Fruit fly (Drosophila melanogaster) whole organism, wandering third instar larva: ENCODE results near the gene CG32249.

Experiments used
- CG32264 ChIP-seq: fragments of 200-800 bp; sonication (Bioruptor generic); optimal IDR thresholded peaks from 2 replicates; lab custom pipeline; 2016; ENCODE audit warnings: missing biosample characterization, missing genetic modification characterization
- CG9705 ChIP-seq: fragments of 200-800 bp; sonication (Bioruptor generic); optimal IDR thresholded peaks from 2 replicates; lab custom pipeline; 2018; ENCODE audit warnings: missing biosample characterization, mild to moderate bottlenecking, missing genetic modification characterization
- Mio ChIP-seq: sonication (Bioruptor generic); optimal IDR thresholded peaks from 2 replicates; lab custom pipeline; 2016; ENCODE audit warnings: missing biosample characterization, missing genetic modification characterization
- N ChIP-seq: fragments of >200 bp; optimal IDR thresholded peaks from 2 replicates; lab custom pipeline; 2018; ENCODE audit warnings: missing biosample characterization, missing external identifiers, missing genetic modification characterization
- OdsH ChIP-seq: fragments of 200-800 bp; sonication (Bioruptor generic); optimal IDR thresholded peaks from 2 replicates; lab custom pipeline; 2016; ENCODE audit warnings: missing biosample characterization, mild to moderate bottlenecking, missing genetic modification characterization
- Vsx2 ChIP-seq: fragments of 200-300, 225-300 bp; sonication (Bioruptor generic); optimal IDR thresholded peaks from 2 replicates; lab custom pipeline; 2018; ENCODE audit warnings: missing biosample characterization, missing genetic modification characterization; ENCODE audit not compliant: partially characterized antibody
- lola ChIP-seq: fragments of >200 bp; optimal IDR thresholded peaks from 2 replicates; lab custom pipeline; 2017; ENCODE audit warnings: missing biosample characterization, missing genetic modification characterization

dm6 chr3L:4458063-4458462 lies 11.7 kb upstream of the CG32249 start, which contains the start of gene CG11345:
- TF ChIP-seq OdsH (no peak), Mio (GFP tag; lab: Kevin White, UChicago) (no peak), lola (no peak), Vsx2 (GFP tag; lab: Kevin White, UChicago) (no peak), CG9705 (GFP tag; lab: Kevin White, UChicago) (no peak), N (no peak), CG32264 (GFP tag; lab: Kevin White, UChicago) (no peak)
